Fruit fly (Drosophila melanogaster) whole organism, pupa: Measurements from ENCODE around the gene Ir67b.

ENCODE experiments used
- CG10348 ChIP-seq: fragments of 200-800 bp; sonication (Bioruptor generic); IDR thresholded peaks from 2 replicates; pipeline ENCODE4 v1.3.6; 2022; ENCODE audit warnings: missing biosample characterization, missing genetic modification characterization
- CG12605 ChIP-seq: fragments of 200-800 bp; sonication (Bioruptor generic); IDR thresholded peaks from 2 replicates; pipeline ENCODE4 v1.3.6; 2022; ENCODE audit warnings: missing biosample characterization, missing genetic modification characterization
- CG13204 ChIP-seq: fragments of 200-800 bp; sonication (Bioruptor generic); optimal IDR thresholded peaks from 2 replicates; lab custom pipeline; 2018; ENCODE audit warnings: missing biosample characterization, mild to moderate bottlenecking, missing genetic modification characterization, moderate library complexity
- CG14655 ChIP-seq: fragments of 200-800 bp; sonication (Bioruptor generic); optimal IDR thresholded peaks from 3 replicates; lab custom pipeline; 2017; ENCODE audit warnings: mild to moderate bottlenecking, missing biosample characterization, missing genetic modification reagents, missing genetic modification characterization
- CG15710 ChIP-seq: fragments of 200-800 bp; sonication (Bioruptor generic); optimal IDR thresholded peaks from 2 replicates; lab custom pipeline; 2018; ENCODE audit warnings: missing biosample characterization, mild to moderate bottlenecking, missing genetic modification characterization, moderate library complexity
- CG17806 ChIP-seq: fragments of 200-800 bp; sonication (Bioruptor generic); optimal IDR thresholded peaks from 2 replicates; lab custom pipeline; 2018; ENCODE audit warnings: missing biosample characterization, mild to moderate bottlenecking, missing genetic modification characterization, moderate library complexity
- CG32121 ChIP-seq: fragments of 200-800 bp; sonication (Bioruptor generic); IDR thresholded peaks from 2 replicates; pipeline ENCODE4 v1.3.6; 2022; ENCODE audit warnings: missing biosample characterization, missing genetic modification characterization
- CG34367 ChIP-seq: fragments of 200-800 bp; sonication (Bioruptor generic); optimal IDR thresholded peaks from 2 replicates; lab custom pipeline; 2018; ENCODE audit warnings: missing biosample characterization, mild to moderate bottlenecking, missing genetic modification characterization
- CG4496 ChIP-seq: fragments of 200-800 bp; sonication (Bioruptor generic); IDR thresholded peaks from 3 replicates; pipeline ENCODE4 v1.3.6; 2022; ENCODE audit warnings: missing biosample characterization, missing genetic modification characterization
- CG8159 ChIP-seq: fragments of 200-800 bp; sonication (Bioruptor generic); optimal IDR thresholded peaks from 3 replicates; lab custom pipeline; 2018; ENCODE audit warnings: missing biosample characterization, mild to moderate bottlenecking, missing genetic modification characterization, moderate library complexity
- CG8301 ChIP-seq: fragments of 200-800 bp; sonication (Bioruptor generic); optimal IDR thresholded peaks from 2 replicates; lab custom pipeline; 2018; ENCODE audit warnings: missing biosample characterization, mild to moderate bottlenecking, missing genetic modification characterization
- CG9948 ChIP-seq: fragments of 200-800 bp; sonication (Bioruptor generic); optimal IDR thresholded peaks from 2 replicates; lab custom pipeline; 2018; ENCODE audit warnings: missing biosample characterization, mild to moderate bottlenecking, missing genetic modification characterization, moderate library complexity
- D1 ChIP-seq: fragments of 200-800 bp; sonication (Bioruptor generic); optimal IDR thresholded peaks from 2 replicates; lab custom pipeline; 2018; ENCODE audit warnings: missing biosample characterization, mild to moderate bottlenecking, missing genetic modification characterization, moderate library complexity
- EcR ChIP-seq: fragments of 200-800 bp; sonication (Bioruptor generic); optimal IDR thresholded peaks from 3 replicates; lab custom pipeline; 2019; ENCODE audit warnings: missing biosample characterization, missing genetic modification characterization, mild to moderate bottlenecking, moderate library complexity, missing genetic modification reagents
- Ets98B ChIP-seq: fragments of 200-800 bp; sonication (Bioruptor generic); IDR thresholded peaks from 2 replicates; pipeline ENCODE4 v1.3.6; 2022; ENCODE audit warnings: missing biosample characterization, missing genetic modification characterization
- Pif1A ChIP-seq: fragments of 200-800 bp; sonication (Bioruptor generic); optimal IDR thresholded peaks from 3 replicates; lab custom pipeline; 2016; ENCODE audit warnings: missing biosample characterization, missing genetic modification characterization
- Pif1B ChIP-seq: fragments of 200-800 bp; sonication (Bioruptor generic); optimal IDR thresholded peaks from 3 replicates; lab custom pipeline; 2016; ENCODE audit warnings: missing biosample characterization, missing genetic modification characterization
- Snoo ChIP-seq: fragments of 200-800 bp; sonication (Bioruptor generic); optimal IDR thresholded peaks from 3 replicates; lab custom pipeline; 2017; ENCODE audit warnings: missing biosample characterization, mild to moderate bottlenecking, missing genetic modification characterization, inconsistent platforms
- fd96Ca ChIP-seq: fragments of 200-800 bp; sonication (Bioruptor generic); IDR thresholded peaks from 3 replicates; pipeline ENCODE4 v1.3.6; 2022; ENCODE audit warnings: missing biosample characterization, missing genetic modification characterization
- gl ChIP-seq: fragments of 200-800 bp; sonication (Bioruptor generic); optimal IDR thresholded peaks from 2 replicates; lab custom pipeline; 2018; ENCODE audit warnings: missing biosample characterization, mild to moderate bottlenecking, missing genetic modification characterization
- rn ChIP-seq: fragments of 200-800 bp; sonication (Bioruptor generic); IDR thresholded peaks from 2 replicates; pipeline ENCODE4 v1.3.6; 2022; ENCODE audit warnings: missing biosample characterization, missing genetic modification characterization

Gene Ir67b

dm6 chr3L:10387233-10387925 lies 44.4 kb downstream of the Ir67b start:
- peak; percentile 76 for TF ChIP-seq Pif1B (GFP tag; lab: Kevin White, UChicago)
- TF ChIP-seq Pif1A (GFP tag; lab: Kevin White, UChicago) = peak; percentile 66
- TF ChIP-seq CG34367 (tag; lab: Kevin White, UChicago) = peak; percentile 74
- TF ChIP-seq Ets98B (GFP tag; lab: Robert Waterston, UW) = peak; percentile 82
- peak; percentile 67 for TF ChIP-seq CG32121 (GFP tag; lab: Robert Waterston, UW)
- TF ChIP-seq CG13204 (GFP tag; lab: Kevin White, UChicago) = peak; percentile 51
- peak; percentile 14 for TF ChIP-seq EcR (GFP tag; lab: Kevin White, UChicago)
- TF ChIP-seq CG10348 = no peak
- peak; percentile 79; the same call in 2 of the 3 replicates for TF ChIP-seq fd96Ca (GFP tag; lab: Robert Waterston, UW)
- TF ChIP-seq D1 (tag; lab: Kevin White, UChicago) = peak; percentile 57
- TF ChIP-seq CG17806 (tag; lab: Kevin White, UChicago) = peak; percentile 60
- TF ChIP-seq CG4496 (GFP tag; lab: Robert Waterston, UW) = peak; percentile 86
- peak; percentile 70 for TF ChIP-seq CG9948 (tag; lab: Kevin White, UChicago)
- TF ChIP-seq rn (GFP tag; lab: Robert Waterston, UW) = peak; percentile 45; the same call in 1 of the 2 replicates
- peak; percentile 75 for TF ChIP-seq CG12605 (GFP tag; lab: Robert Waterston, UW)
- TF ChIP-seq Snoo (tag; lab: Kevin White, UChicago) = no peak
- peak; percentile 65 for TF ChIP-seq CG15710 (tag; lab: Kevin White, UChicago)
- TF ChIP-seq gl (tag; lab: Kevin White, UChicago) = peak; percentile 46
- peak; percentile 75 for TF ChIP-seq CG8301 (tag; lab: Kevin White, UChicago)
- TF ChIP-seq CG8159 (tag; lab: Kevin White, UChicago) = peak; percentile 78
- TF ChIP-seq CG14655 (GFP tag; lab: Kevin White, UChicago) = peak; percentile 84

dm6 chr3L:10386601-10387000 lies 45.2 kb downstream of the Ir67b start:
- TF ChIP-seq Pif1A (GFP tag; lab: Kevin White, UChicago) = no peak
- no peak for TF ChIP-seq EcR (GFP tag; lab: Kevin White, UChicago)
- TF ChIP-seq CG13204 (GFP tag; lab: Kevin White, UChicago) = no peak
- TF ChIP-seq CG12605 (GFP tag; lab: Robert Waterston, UW) = peak; percentile 30; the same call in 1 of the 2 replicates
- TF ChIP-seq gl (tag; lab: Kevin White, UChicago) = peak; percentile 71
- TF ChIP-seq, all 21 proteins: peak for 2

- TF ChIP-seq rn (GFP tag; lab: Robert Waterston, UW) (no peak), CG9948 (tag; lab: Kevin White, UChicago) (peak; percentile 65), CG15710 (tag; lab: Kevin White, UChicago) (peak; percentile 31), Ets98B (GFP tag; lab: Robert Waterston, UW) (peak; percentile 10; the same call in 1 of the 2 replicates), gl (tag; lab: Kevin White, UChicago) (no peak), CG32121 (GFP tag; lab: Robert Waterston, UW) (peak; percentile 37; the same call in 1 of the 2 replicates), D1 (tag; lab: Kevin White, UChicago) (peak; percentile 18), CG12605 (GFP tag; lab: Robert Waterston, UW) (peak; percentile 22; the same call in 1 of the 2 replicates), CG34367 (tag; lab: Kevin White, UChicago) (peak; percentile 6), CG17806 (tag; lab: Kevin White, UChicago) (peak; percentile 48), CG4496 (GFP tag; lab: Robert Waterston, UW) (peak; percentile 46; the same call in 2 of the 3 replicates), CG14655 (GFP tag; lab: Kevin White, UChicago) (peak; percentile 68), CG8301 (tag; lab: Kevin White, UChicago) (peak; percentile 65), fd96Ca (GFP tag; lab: Robert Waterston, UW) (no peak), CG8159 (tag; lab: Kevin White, UChicago) (peak; percentile 48), EcR (GFP tag; lab: Kevin White, UChicago) (no peak), Pif1A (GFP tag; lab: Kevin White, UChicago) (no peak)
These were observed 45.6 kb downstream of the Ir67b start for dm6 chr3L:10386180-10386579.

- TF ChIP-seq Ets98B (GFP tag; lab: Robert Waterston, UW) (peak; percentile 30), fd96Ca (GFP tag; lab: Robert Waterston, UW) (peak; percentile 41; the same call in 1 of the 3 replicates), CG10348 (no peak), CG4496 (GFP tag; lab: Robert Waterston, UW) (peak; percentile 69; the same call in 2 of the 3 replicates), rn (GFP tag; lab: Robert Waterston, UW) (0 out of 2 replicates have a peak, but pooled peaks have one; percentile 3), CG32121 (GFP tag; lab: Robert Waterston, UW) (peak; percentile 39; the same call in 1 of the 2 replicates), CG9948 (tag; lab: Kevin White, UChicago) (peak; percentile 1), Pif1B (GFP tag; lab: Kevin White, UChicago) (no peak), CG12605 (GFP tag; lab: Robert Waterston, UW) (0 out of 2 replicates have a peak, but pooled peaks have one; percentile 11), D1 (tag; lab: Kevin White, UChicago) (no peak), CG13204 (GFP tag; lab: Kevin White, UChicago) (no peak), CG17806 (tag; lab: Kevin White, UChicago) (peak; percentile 16), gl (tag; lab: Kevin White, UChicago) (no peak)
- TF ChIP-seq, all 21 proteins: peak for 8
These were observed 46.9 kb downstream of the Ir67b start for dm6 chr3L:10384727-10385459.
